Fruit fly (Drosophila melanogaster): ENCODE data around the gene CG45065.

The CG45065 gene

DNA sequence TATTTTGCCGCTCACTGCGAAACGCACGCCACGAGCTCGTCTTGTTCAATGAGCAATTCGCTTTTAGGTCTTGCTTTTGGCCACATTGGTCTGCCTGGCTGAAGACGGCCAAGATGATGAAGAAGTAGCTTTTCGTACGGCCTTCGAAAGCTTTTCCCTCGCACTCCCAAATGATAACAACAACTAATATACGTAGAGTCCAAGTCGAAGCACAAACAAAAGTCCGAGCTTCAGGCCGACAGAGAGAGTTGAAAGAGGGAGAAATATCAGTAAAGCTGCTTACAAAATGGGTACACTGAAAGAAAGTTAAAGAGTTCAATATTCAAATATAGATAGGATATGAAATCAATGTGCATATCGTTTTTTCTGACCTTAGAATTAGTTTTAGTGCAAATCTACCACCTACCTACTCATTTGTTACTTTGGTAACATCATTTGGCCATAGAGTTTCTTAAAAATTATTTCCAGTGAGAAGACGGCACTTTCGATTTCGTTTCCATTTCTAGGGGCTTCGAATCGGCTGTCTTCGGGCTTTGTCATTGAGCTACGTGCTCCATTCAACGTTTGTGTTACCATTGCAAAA, at the start of gene CG45065, which contains the start of gene CG45064:
Gene CG45065 (minus strand): TSS at position 51 of the 583 bp plus-strand sequence.
Gene CG45064 (minus strand): TSS at position 51 of the 583 bp plus-strand sequence.
- TF ChIP-seq CTCF (optimal IDR thresholded peaks at IDR 0.05) (no peak), CG8478 (optimal IDR thresholded peaks at IDR 0.05) (no peak)

DNA sequence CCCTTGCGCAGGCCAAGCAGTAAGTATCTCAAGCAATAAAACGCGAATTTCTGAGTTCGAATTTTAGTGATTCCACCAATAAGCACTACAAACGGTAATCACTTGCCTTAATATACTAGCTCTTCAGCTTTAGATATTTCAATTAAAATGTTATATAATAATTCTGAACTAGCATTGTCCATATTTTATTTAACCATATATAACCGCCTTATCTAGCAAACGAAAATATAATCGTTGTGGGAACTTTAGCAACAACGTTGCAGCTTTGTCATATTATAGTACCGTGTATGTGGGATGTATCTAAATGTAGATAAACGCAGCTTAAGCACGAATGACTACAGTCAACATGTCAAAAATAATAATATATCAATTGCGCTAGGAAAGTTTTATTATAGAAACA, 48.9 kb upstream of the CG45065 start:
- TF ChIP-seq CG8478 (optimal IDR thresholded peaks at IDR 0.05) (no peak), CTCF (optimal IDR thresholded peaks at IDR 0.05) (no peak)

DNA sequence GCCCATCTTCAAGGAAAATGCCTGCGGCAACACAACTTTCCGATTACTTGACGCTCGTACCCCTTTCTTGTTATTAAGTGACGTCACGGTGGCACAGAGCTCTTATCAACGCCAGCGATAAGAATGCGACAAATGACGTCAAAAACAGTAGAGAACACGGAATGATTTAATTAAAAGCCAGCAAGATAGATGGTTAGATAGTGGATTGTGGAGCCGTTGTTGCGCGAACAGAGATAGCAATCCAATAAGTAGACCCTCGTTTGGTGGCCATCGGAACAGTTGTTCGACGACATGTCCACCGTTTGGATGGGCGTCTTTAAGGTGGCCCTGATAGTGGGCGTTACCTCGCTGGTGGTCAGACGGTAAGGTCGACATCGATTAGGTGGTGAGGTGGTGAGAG, 47.4 kb upstream of the CG45065 start:
- TF ChIP-seq CG8478 (optimal IDR thresholded peaks at IDR 0.05): no peak
- no peak for TF ChIP-seq CTCF (optimal IDR thresholded peaks at IDR 0.05)

DNA sequence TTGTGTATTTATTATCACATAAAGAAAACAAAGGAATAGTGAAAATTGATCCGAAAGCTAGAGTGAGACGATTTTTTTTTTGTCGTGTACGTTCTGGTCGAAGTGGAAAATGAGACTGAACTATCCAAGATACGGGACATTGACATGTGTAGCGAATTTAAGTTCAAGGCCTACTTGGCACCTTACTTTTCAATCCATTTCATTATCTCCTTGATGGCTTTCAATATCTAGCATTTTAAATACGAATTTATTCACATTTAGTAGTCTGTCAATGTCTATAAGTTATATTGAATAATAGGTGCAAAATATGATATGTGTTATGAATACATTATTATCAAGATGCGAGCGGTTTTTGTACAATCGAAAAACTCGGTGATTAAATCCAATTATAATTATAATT, 46.5 kb upstream of the CG45065 start, which contains the start of gene CG32591:
Gene CG32591 (minus strand): TSS at position 101 of the 400 bp plus-strand sequence.
- TF ChIP-seq CG8478 (optimal IDR thresholded peaks at IDR 0.05) (no peak), CTCF (optimal IDR thresholded peaks at IDR 0.05) (no peak)

DNA sequence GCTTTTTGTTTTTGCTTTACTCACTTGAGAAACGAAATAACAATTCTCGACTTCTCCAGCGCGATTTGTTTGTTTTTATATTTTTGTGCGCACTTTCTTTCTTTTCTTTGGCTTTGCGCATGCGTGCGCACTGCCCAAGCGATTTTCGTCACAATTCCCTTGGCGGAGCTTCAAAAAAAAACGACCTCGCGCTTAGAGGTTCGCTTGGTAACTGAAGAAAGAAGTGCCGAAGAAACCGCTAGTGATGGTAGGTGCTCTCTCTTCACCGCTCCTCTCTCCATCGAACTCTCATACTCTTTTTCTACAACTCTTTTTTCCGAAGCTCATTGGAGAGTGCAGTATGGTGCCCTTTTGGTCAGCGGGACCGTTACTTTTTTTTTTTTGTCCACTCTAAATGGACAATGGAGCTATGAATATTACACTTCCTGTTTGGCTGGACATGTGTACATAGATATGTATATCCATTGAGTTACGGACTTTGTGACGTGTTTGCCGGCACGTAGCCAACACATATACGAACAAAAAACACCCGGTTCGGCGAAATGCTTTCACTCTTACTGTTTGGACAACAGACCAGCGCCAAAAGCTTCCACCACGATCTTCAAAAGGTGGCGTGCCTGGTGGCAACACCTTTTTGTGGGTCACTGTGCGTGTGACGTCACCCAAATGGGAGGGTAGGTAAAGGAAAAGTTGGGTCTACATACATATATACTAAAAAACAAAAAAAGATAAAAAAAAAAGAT, 41.1 kb upstream of the CG45065 start, which contains the start of gene CG9503:
Gene CG9503 (minus strand): TSS at position 217 of the 743 bp plus-strand sequence.
- TF ChIP-seq CG8478 (optimal IDR thresholded peaks at IDR 0.05): no peak
- no peak for TF ChIP-seq CTCF (optimal IDR thresholded peaks at IDR 0.05)

DNA sequence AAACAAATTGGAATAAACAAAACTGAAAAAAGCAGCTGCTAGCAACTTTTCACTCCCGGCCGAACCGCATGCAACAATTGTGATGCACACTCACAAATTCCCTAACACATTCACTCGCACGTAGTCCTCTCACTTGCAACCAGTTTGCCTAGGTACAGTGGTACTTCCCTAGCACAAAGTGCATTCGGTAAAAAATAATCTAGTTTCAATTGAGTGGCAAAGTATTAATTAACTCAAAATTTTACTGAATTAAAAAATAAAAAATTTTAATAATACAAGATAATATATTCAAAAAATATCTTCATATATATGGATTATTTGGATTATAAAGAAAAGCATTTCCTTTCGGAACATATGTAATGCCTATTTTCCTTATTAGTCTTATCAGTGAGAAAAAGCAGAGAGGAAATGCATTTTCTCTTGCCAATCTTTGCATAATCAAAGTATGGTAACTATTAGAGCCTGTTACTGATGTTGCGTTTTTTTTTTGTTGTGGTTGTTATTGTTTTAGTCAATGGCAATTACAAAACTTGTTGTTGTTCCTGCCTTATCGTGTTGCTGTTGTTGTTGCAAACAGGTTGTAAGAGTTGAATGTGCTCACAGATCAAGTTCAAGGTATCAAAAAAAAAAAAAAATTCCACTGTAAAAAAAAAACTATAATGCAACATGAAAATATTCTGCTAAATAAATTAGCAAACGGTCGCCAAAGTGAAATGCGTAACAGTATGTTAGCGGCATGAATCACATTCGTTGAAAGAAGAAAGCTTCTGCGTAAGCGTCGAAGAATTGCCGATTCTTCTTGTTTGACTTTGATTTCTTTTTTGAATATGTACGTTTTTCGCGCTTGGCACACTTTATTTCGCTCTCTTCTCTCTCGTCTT, 40.2 kb upstream of the CG45065 start:
- TF ChIP-seq CG8478 (optimal IDR thresholded peaks at IDR 0.05) (no peak), CTCF (optimal IDR thresholded peaks at IDR 0.05) (no peak)

DNA sequence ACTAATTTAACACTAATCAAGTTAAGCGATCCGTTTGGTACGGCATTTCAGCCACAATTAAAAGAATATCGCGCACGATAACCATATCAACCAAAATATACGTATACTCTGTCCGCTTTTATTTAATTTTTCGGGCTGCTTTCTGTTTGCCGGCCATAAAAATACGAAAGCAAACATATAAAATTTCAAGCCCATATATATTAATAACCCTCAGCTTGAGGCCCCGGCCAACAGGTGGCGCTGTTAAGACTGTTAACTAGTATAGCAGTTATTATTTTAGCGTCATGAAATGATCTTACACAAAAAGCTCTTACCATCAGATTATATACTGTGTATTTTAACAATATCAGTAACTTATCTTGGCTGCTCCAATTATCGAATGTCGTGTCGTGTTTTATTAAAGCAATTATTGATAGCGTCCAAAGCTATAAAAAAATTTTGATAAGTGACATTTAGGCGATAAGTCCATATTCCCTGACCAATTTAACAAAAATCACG, 36.4 kb upstream of the CG45065 start, which contains the start of gene Eo:
Gene Eo (minus strand): TSS at position 51 of the 498 bp plus-strand sequence.
- peak; percentile 67 to 74 for TF ChIP-seq CTCF (optimal IDR thresholded peaks at IDR 0.05)
- no peak for TF ChIP-seq CG8478 (optimal IDR thresholded peaks at IDR 0.05)

DNA sequence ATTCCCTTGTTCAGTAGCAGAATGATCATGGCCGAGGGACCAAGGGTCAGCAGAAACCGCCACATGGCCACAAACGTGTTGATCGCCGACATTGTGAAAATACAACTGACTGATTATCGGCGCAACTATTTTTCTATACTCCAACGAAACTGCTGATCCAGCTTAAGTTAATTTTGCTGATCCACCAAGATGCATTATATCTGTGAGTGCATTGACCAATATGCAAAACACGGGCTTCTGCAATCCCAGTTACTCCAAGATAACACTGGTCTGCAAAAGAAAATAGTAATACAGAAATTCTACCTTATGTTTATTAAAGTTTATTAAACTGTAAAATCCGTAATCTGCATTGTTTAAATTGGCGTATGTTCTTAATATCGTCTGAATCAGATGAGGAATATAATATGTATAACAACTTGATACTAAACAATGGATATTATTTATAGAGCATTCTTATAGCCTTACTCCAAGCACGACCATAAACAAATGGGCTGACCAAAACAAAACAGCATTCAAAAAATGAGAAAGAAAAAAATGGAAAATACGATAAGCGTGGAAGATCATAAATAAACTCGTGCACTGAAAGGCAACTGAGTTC, 31.4 kb upstream of the CG45065 start, which contains the start of gene CG12398:
Gene CG12398 (minus strand): TSS at position 107 of the 598 bp plus-strand sequence.
- TF ChIP-seq CG8478 (optimal IDR thresholded peaks at IDR 0.05): no peak

DNA sequence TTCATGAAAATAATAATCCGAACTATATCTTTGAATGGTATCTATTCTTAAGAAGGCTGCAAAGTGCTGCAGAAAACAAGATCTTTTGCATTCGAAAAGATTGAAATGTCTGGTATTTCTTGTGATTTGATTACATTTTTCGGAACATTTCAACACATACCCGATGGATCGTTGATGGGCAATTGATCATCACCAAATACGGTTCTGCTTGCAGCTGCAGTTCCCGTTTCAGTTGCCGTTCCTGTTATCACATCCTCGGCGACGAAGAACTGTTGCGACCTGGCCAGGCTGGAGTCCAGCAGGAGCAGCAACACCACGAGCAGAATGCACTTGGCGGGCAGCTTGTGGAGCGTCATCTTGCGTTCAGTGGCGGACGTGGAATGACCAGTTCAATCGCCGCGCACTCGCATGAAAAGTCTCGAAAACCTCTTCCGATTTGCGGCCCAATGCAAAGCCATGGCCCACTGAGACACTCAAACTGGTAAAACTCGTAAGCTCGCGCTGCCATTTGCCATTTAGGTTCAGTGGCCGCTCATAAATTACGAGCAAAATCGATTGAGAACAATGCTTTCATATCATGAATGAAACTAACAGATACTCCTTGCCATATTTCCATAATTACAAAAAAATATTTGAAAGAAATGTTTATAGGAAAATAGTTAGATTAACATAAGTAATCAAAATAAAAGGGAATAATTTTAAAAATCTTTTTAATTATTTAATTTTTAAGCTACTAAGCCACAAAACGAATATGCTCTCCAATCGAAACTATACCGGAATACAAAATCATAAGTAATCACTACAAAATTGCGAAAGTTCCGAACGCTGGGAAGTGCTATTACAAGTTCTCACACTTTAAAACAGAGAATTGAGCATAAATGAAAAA, 28.3 kb upstream of the CG45065 start, which contains the start of gene CG14406:
Gene CG14406 (minus strand): TSS at position 382 of the 886 bp plus-strand sequence.
- TF ChIP-seq CTCF (optimal IDR thresholded peaks at IDR 0.05) (peak; percentile 70 to 72), CG8478 (optimal IDR thresholded peaks at IDR 0.05) (no peak)

DNA sequence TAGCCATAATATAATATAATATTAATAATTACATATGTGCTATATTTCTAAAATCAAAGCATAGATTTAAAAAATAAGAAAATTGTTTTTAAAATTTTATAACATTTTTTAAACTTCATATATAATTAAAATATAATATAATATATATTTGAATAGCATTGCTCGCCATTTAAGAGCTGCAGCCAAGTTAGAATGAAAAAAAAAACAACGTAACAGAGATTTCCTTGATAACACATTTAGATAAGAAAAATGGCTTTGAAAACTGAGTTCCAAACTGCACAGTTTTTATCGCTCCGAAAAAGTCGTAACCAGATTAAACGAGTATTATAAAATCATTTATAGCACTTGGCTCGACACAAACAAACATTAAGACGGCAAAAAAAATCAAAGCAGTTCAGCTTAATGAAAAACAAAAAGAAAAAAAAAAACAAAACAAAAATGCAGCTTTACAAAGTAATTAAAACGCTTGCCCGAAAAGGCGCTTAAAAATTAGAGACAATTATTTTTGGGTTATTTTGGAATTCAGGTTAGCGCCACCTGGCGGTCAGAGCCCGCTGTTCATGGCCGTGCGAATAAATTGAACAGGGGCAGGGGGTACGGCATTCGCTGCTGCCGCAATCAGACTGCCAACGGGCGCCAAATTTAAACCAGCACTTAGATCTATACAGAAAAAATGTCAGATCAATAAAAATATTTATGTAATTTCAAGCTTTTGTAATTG, 27.4 kb upstream of the CG45065 start, which contains the start of gene fiz:
Gene fiz (minus strand): TSS at position 51 of the 721 bp plus-strand sequence.
- TF ChIP-seq CTCF (optimal IDR thresholded peaks at IDR 0.05) (peak; percentile 69 to 83), CG8478 (optimal IDR thresholded peaks at IDR 0.05) (no peak)

DNA sequence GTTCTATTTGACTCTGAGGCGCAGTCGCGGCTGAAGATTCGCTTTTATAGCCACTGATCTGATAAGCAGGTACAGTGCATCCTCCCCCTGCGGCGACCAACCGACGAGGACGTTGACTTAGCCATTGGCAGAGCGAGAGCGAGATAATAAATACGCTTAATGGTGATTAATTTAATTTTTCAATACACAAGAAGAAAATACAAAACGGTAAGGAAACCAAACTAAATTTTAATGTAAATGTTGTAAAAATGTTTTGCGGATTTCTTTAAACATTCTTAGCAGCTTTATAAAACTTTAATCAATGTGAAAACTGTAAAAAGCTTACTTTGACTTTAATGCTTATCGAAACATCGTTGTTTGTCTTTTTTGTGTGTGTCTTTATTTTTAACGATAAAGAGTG, 26.7 kb upstream of the CG45065 start:
- TF ChIP-seq CG8478 (optimal IDR thresholded peaks at IDR 0.05): no peak
- no peak for TF ChIP-seq CTCF (optimal IDR thresholded peaks at IDR 0.05)

DNA sequence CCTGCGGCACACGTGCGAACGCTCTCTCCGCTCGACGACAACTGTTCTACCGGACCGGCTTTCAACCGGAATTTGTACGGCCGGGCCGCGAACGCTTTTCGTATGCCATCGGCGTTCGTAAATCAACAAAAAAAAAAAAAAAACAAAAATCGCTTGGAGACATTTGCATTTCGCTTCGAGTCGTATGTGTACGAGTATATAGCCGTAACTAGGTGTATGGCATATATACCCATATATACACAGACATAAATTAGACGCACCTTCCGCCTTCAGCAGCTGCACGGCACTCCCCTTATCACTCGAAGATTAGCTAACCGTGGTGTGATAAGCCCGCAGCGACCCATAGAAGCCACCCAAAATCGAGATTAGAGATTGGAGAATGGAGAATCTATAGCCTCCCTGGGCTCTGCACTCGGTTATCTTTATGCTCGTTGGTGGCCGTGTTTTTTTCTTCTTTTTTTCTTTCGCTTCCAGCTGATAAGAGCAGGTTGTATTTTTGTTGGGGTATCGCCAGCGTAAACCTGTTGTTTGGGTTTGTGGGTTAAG, 23.2 kb upstream of the CG45065 start, which contains the start of gene CG9512:
Gene CG9512 (minus strand): TSS at position 51 of the 546 bp plus-strand sequence.
- TF ChIP-seq CTCF (optimal IDR thresholded peaks at IDR 0.05) (no peak), CG8478 (optimal IDR thresholded peaks at IDR 0.05) (no peak)

Data from S2 (cell line).